Worm (Caenorhabditis elegans) whole organism, L4 larva: ENCODE measurements around the gene F55D1.1.

Experiments used
- ama-1 ChIP-seq: fragments of 150-350 bp; optimal IDR thresholded peaks from 2 replicates; lab custom pipeline; 2014; ENCODE audit warnings: inconsistent platforms, mixed read lengths
- ceh-28 ChIP-seq: fragments of 150-350 bp; optimal IDR thresholded peaks from 2 replicates; lab custom pipeline; 2014; ENCODE audit warnings: missing biosample characterization, missing genetic modification reagents, missing genetic modification characterization
- ceh-82 ChIP-seq: sonication (generic microtip); optimal IDR thresholded peaks from 2 replicates; lab custom pipeline; 2017; ENCODE audit warnings: missing biosample characterization, missing genetic modification characterization
- gei-8 ChIP-seq: fragments of 200-800 bp; sonication (Bioruptor generic); optimal IDR thresholded peaks from 2 replicates; lab custom pipeline; 2018; ENCODE audit warnings: mild to moderate bottlenecking, missing genetic modification characterization, missing compliant biosample characterization
- lim-7 ChIP-seq: fragments of 200-800 bp; sonication (Bioruptor generic); IDR thresholded peaks from 2 replicates; pipeline ENCODE4 v1.3.6; 2022; ENCODE audit warnings: missing genetic modification characterization, missing compliant biosample characterization
- lir-3 ChIP-seq: sonication (generic microtip); optimal IDR thresholded peaks from 2 replicates; lab custom pipeline; 2016; ENCODE audit warnings: mild to moderate bottlenecking, missing genetic modification characterization, missing compliant biosample characterization
- mdt-29 ChIP-seq: fragments of 200-800 bp; sonication (Bioruptor generic); IDR thresholded peaks from 2 replicates; pipeline ENCODE4 v1.3.6; 2022; ENCODE audit warnings: missing genetic modification reagents, missing genetic modification characterization, missing compliant biosample characterization
- mep-1 ChIP-seq: fragments of 150-350 bp; sonication (generic microtip); optimal IDR thresholded peaks from 3 replicates; lab custom pipeline; 2014; ENCODE audit warnings: missing biosample characterization, missing genetic modification characterization
- snpc-4 ChIP-seq: fragments of 150-350 bp; optimal IDR thresholded peaks from 2 replicates; lab custom pipeline; 2014; ENCODE audit warnings: missing biosample characterization, missing genetic modification characterization
- unc-130 ChIP-seq: sonication (generic microtip); optimal IDR thresholded peaks from 2 replicates; lab custom pipeline; 2016; ENCODE audit warnings: missing genetic modification reagents, missing genetic modification characterization, missing compliant biosample characterization
- zfp-2 ChIP-seq: sonication (generic microtip); optimal IDR thresholded peaks from 2 replicates; lab custom pipeline; 2016; ENCODE audit warnings: mild to moderate bottlenecking, missing genetic modification characterization, missing compliant biosample characterization

ce11 chrX:5466149-5466548 lies 23.5 kb upstream of the F55D1.1 start:
- no peak for TF ChIP-seq lim-7
- TF ChIP-seq ceh-82, result no peak
- TF ChIP-seq zfp-2 (tag; lab: Kevin White, UChicago), result no peak
- no peak for TF ChIP-seq gei-8 (GFP tag; lab: Kevin White, UChicago)
- no peak for TF ChIP-seq lir-3 (tag; lab: Kevin White, UChicago)
- TF ChIP-seq ceh-28, result no peak
- no peak for TF ChIP-seq unc-130 (GFP tag; lab: Kevin White, UChicago)
- no peak for TF ChIP-seq snpc-4 (tag; lab: Kevin White, UChicago)
- TF ChIP-seq ama-1 (lab: Kevin White, UChicago), result no peak
- TF ChIP-seq mdt-29 (GFP tag; lab: Robert Waterston, UW), result no peak
- TF ChIP-seq mep-1 (tag; lab: Kevin White, UChicago), result no peak
